Worm (Caenorhabditis elegans) whole organism, L4 larva: ENCODE results near the gene spp-24.

ENCODE experiments used
- F26F4.8 ChIP-seq: fragments of 200-800 bp; sonication (Bioruptor generic); conservative IDR thresholded peaks from 2 replicates; pipeline ENCODE4 v1.3.6; 2022; ENCODE audit warnings: missing genetic modification characterization, missing compliant biosample characterization
- R02D3.7 ChIP-seq: fragments of 150-350 bp; sonication (generic microtip); optimal IDR thresholded peaks from 3 replicates; lab custom pipeline; 2014; ENCODE audit warnings: missing biosample characterization, missing genetic modification characterization
- Y75B8A.6 ChIP-seq: fragments of 200-800 bp; sonication (Bioruptor generic); IDR thresholded peaks from 2 replicates; pipeline ENCODE4 v1.3.6; 2022; ENCODE audit warnings: missing genetic modification reagents, missing genetic modification characterization, missing compliant biosample characterization
- ZK546.5 ChIP-seq, 2 experiments: sonication (generic microtip); optimal IDR thresholded peaks; 2 replicates each; lab custom pipeline; 2017; ENCODE audit warnings: missing biosample characterization in 2 of 2, missing genetic modification characterization in 2 of 2
- ama-1 ChIP-seq: fragments of 150-350 bp; optimal IDR thresholded peaks from 2 replicates; lab custom pipeline; 2014; ENCODE audit warnings: inconsistent platforms, mixed read lengths
- arid-1 ChIP-seq: fragments of 200-800 bp; sonication (Bioruptor generic); conservative IDR thresholded peaks from 2 replicates; pipeline ENCODE4 v1.3.6; 2022; ENCODE audit warnings: missing genetic modification reagents, missing genetic modification characterization, missing compliant biosample characterization
- cey-2 ChIP-seq: sonication (generic microtip); optimal IDR thresholded peaks from 3 replicates; lab custom pipeline; 2017; ENCODE audit warnings: missing genetic modification characterization, mild to moderate bottlenecking, missing compliant biosample characterization, antibody characterized with exemption, borderline replicate concordance; ENCODE audit not compliant: insufficient read depth
- ctbp-1 ChIP-seq: fragments of 200-800 bp; sonication (Bioruptor generic); IDR thresholded peaks from 2 replicates; pipeline ENCODE4 v1.3.6; 2022; ENCODE audit warnings: missing genetic modification reagents, missing genetic modification characterization, missing compliant biosample characterization
- daf-12 ChIP-seq: fragments of 150-350 bp; optimal IDR thresholded peaks from 2 replicates; lab custom pipeline; 2014; ENCODE audit warnings: missing biosample characterization, missing genetic modification reagents, missing genetic modification characterization
- daf-16 ChIP-seq, 3 experiments: sonication (generic microtip); optimal IDR thresholded peaks; 2 replicates each; lab custom pipeline; 2016 to 2017; ENCODE audit warnings: missing genetic modification characterization in 3 of 3, missing genetic modification reagents in 3 of 3, mild to moderate bottlenecking in 2 of 3, missing compliant biosample characterization in 2 of 3, missing biosample characterization in 1 of 3, moderate library complexity in 1 of 3
- dmd-9 ChIP-seq: fragments of 200-800 bp; sonication (Bioruptor generic); IDR thresholded peaks from 2 replicates; pipeline ENCODE4 v1.3.6; 2022; ENCODE audit warnings: missing genetic modification reagents, missing genetic modification characterization, missing compliant biosample characterization
- dve-1 ChIP-seq: sonication (generic microtip); optimal IDR thresholded peaks from 2 replicates; lab custom pipeline; 2017; ENCODE audit warnings: antibody characterized with exemption, mild to moderate bottlenecking, missing genetic modification characterization, missing compliant biosample characterization; ENCODE audit not compliant: insufficient read depth
- egl-27 ChIP-seq: sonication (generic microtip); optimal IDR thresholded peaks from 3 replicates; lab custom pipeline; 2017; ENCODE audit warnings: missing biosample characterization, missing genetic modification reagents, missing genetic modification characterization
- egl-43 ChIP-seq: fragments of 200-800 bp; sonication (Bioruptor generic); IDR thresholded peaks from 2 replicates; pipeline ENCODE4 v1.3.6; 2022; ENCODE audit warnings: missing genetic modification reagents, missing genetic modification characterization, missing compliant biosample characterization
- gei-8 ChIP-seq: fragments of 200-800 bp; sonication (Bioruptor generic); optimal IDR thresholded peaks from 2 replicates; lab custom pipeline; 2018; ENCODE audit warnings: mild to moderate bottlenecking, missing genetic modification characterization, missing compliant biosample characterization
- hlh-11 ChIP-seq: fragments of 200-800 bp; sonication (Bioruptor generic); optimal IDR thresholded peaks from 2 replicates; lab custom pipeline; 2018; ENCODE audit warnings: mild to moderate bottlenecking, missing genetic modification characterization, missing compliant biosample characterization
- hlh-30 ChIP-seq: sonication (generic microtip); optimal IDR thresholded peaks from 2 replicates; lab custom pipeline; 2017; ENCODE audit warnings: antibody characterized with exemption, mild to moderate bottlenecking, missing genetic modification characterization, missing compliant biosample characterization; ENCODE audit not compliant: insufficient read depth
- hmg-1.1 ChIP-seq: fragments of 200-800 bp; sonication (Bioruptor generic); IDR thresholded peaks from 2 replicates; pipeline ENCODE4 v1.3.6; 2022; ENCODE audit warnings: missing genetic modification reagents, missing genetic modification characterization, missing compliant biosample characterization
- jun-1 ChIP-seq: fragments of 150-350 bp; optimal IDR thresholded peaks from 2 replicates; lab custom pipeline; 2014; ENCODE audit warnings: missing biosample characterization, missing genetic modification reagents, missing genetic modification characterization
- lin-1 ChIP-seq: fragments of 200-800 bp; sonication (Bioruptor generic); IDR thresholded peaks from 2 replicates; pipeline ENCODE4 v1.3.6; 2022; ENCODE audit warnings: missing genetic modification reagents, missing genetic modification characterization, missing compliant biosample characterization
- lin-15B ChIP-seq: fragments of 150-350 bp; sonication (generic microtip); optimal IDR thresholded peaks from 3 replicates; lab custom pipeline; 2014; ENCODE audit warnings: missing biosample characterization, missing genetic modification characterization
- lin-29 ChIP-seq: fragments of 200-800 bp; sonication (Bioruptor generic); IDR thresholded peaks from 2 replicates; pipeline ENCODE4 v1.3.6; 2022; ENCODE audit warnings: missing genetic modification reagents, missing genetic modification characterization, missing compliant biosample characterization
- lin-38 ChIP-seq: fragments of 200-800 bp; sonication (Bioruptor generic); IDR thresholded peaks from 2 replicates; pipeline ENCODE4 v1.3.6; 2022; ENCODE audit warnings: missing genetic modification reagents, missing genetic modification characterization, missing compliant biosample characterization
- lin-39 ChIP-seq: fragments of 150-350 bp; optimal IDR thresholded peaks from 2 replicates; lab custom pipeline; 2014; ENCODE audit warnings: missing biosample characterization, missing genetic modification reagents, missing genetic modification characterization
- lsy-2 ChIP-seq, 2 experiments: fragments of 150-350 bp in 1 of 2; sonication (generic microtip) in 1 of 2; optimal IDR thresholded peaks; 2 replicates each; lab custom pipeline; 2014 to 2017; ENCODE audit warnings: missing biosample characterization in 2 of 2, missing genetic modification characterization in 2 of 2
- mdl-1 ChIP-seq, 2 experiments: fragments of 150-350 bp in 1 of 2; sonication (generic microtip) in 1 of 2; optimal IDR thresholded peaks; 2 replicates each; lab custom pipeline; 2014 to 2017; ENCODE audit warnings: missing biosample characterization in 2 of 2, missing genetic modification characterization in 2 of 2
- mes-2 ChIP-seq: sonication (generic microtip); optimal IDR thresholded peaks from 2 replicates; lab custom pipeline; 2016; ENCODE audit warnings: missing genotype, mild to moderate bottlenecking, missing genetic modification characterization, missing compliant biosample characterization; ENCODE audit not compliant: poor library complexity, severe bottlenecking
- mxl-2 ChIP-seq: fragments of 200-800 bp; sonication (Bioruptor generic); conservative IDR thresholded peaks from 2 replicates; pipeline ENCODE4 v1.3.6; 2022; ENCODE audit warnings: missing genetic modification reagents, missing genetic modification characterization, missing compliant biosample characterization
- mxl-3 ChIP-seq: fragments of 200-800 bp; sonication (Bioruptor generic); optimal IDR thresholded peaks from 2 replicates; lab custom pipeline; 2018; ENCODE audit warnings: mild to moderate bottlenecking, missing genetic modification characterization, missing compliant biosample characterization
- nhr-10 ChIP-seq: fragments of 150-350 bp; optimal IDR thresholded peaks from 2 replicates; lab custom pipeline; 2014; ENCODE audit warnings: missing biosample characterization, missing genetic modification characterization
- nhr-111 ChIP-seq: fragments of 200-800 bp; sonication (Bioruptor generic); optimal IDR thresholded peaks from 2 replicates; lab custom pipeline; 2018; ENCODE audit warnings: mild to moderate bottlenecking, missing genetic modification characterization, missing compliant biosample characterization
- nhr-237 ChIP-seq: sonication (generic microtip); optimal IDR thresholded peaks from 2 replicates; lab custom pipeline; 2017; ENCODE audit warnings: missing biosample characterization, missing genetic modification characterization
- nhr-48 ChIP-seq: sonication (generic microtip); optimal IDR thresholded peaks from 2 replicates; lab custom pipeline; 2016; ENCODE audit warnings: mild to moderate bottlenecking, missing genetic modification characterization, missing compliant biosample characterization
- nhr-6 ChIP-seq: fragments of 150-350 bp; optimal IDR thresholded peaks from 2 replicates; lab custom pipeline; 2014; ENCODE audit warnings: missing biosample characterization, missing genetic modification characterization
- nhr-76 ChIP-seq: fragments of 150-350 bp; optimal IDR thresholded peaks from 2 replicates; lab custom pipeline; 2014; ENCODE audit warnings: missing biosample characterization, missing genetic modification characterization
- nhr-77 ChIP-seq: fragments of 150-350 bp; optimal IDR thresholded peaks from 2 replicates; lab custom pipeline; 2014; ENCODE audit warnings: missing biosample characterization, missing genetic modification characterization
- php-3 ChIP-seq: fragments of 200-800 bp; sonication (Bioruptor generic); IDR thresholded peaks from 2 replicates; pipeline ENCODE4 v1.3.6; 2022; ENCODE audit warnings: missing genetic modification reagents, missing genetic modification characterization, missing compliant biosample characterization
- rbr-2 ChIP-seq: sonication (generic microtip); optimal IDR thresholded peaks from 2 replicates; lab custom pipeline; 2016; ENCODE audit warnings: missing genotype, missing genetic modification characterization, missing compliant biosample characterization
- set-16 ChIP-seq: fragments of 200-800 bp; sonication (Bioruptor generic); IDR thresholded peaks from 2 replicates; pipeline ENCODE4 v1.3.6; 2022; ENCODE audit warnings: missing genetic modification reagents, missing genetic modification characterization, missing compliant biosample characterization
- skn-1 ChIP-seq: fragments of 150-350 bp; optimal IDR thresholded peaks from 2 replicates; lab custom pipeline; 2014; ENCODE audit warnings: missing biosample characterization, missing genetic modification characterization
- snpc-1.2 ChIP-seq: fragments of 200-800 bp; sonication (Bioruptor generic); IDR thresholded peaks from 2 replicates; pipeline ENCODE4 v1.3.6; 2022; ENCODE audit warnings: missing genetic modification reagents, missing genetic modification characterization, missing compliant biosample characterization
- snpc-4 ChIP-seq: fragments of 150-350 bp; optimal IDR thresholded peaks from 2 replicates; lab custom pipeline; 2014; ENCODE audit warnings: missing biosample characterization, missing genetic modification characterization
- spr-1 ChIP-seq: sonication (generic microtip); optimal IDR thresholded peaks from 2 replicates; lab custom pipeline; 2016; ENCODE audit warnings: mild to moderate bottlenecking, missing genetic modification characterization, missing compliant biosample characterization
- unc-130 ChIP-seq: sonication (generic microtip); optimal IDR thresholded peaks from 2 replicates; lab custom pipeline; 2016; ENCODE audit warnings: missing genetic modification reagents, missing genetic modification characterization, missing compliant biosample characterization
- unc-62 ChIP-seq, 3 experiments: fragments of 150-350 bp in 1 of 3; sonication (generic microtip); optimal IDR thresholded peaks in 2 of 3; peaks in 1 of 3; 1 replicate in 1 of 3; 2 replicates in 2 of 3; lab custom pipeline; 2014 to 2017; ENCODE audit warnings: missing biosample characterization in 3 of 3, missing genetic modification characterization in 3 of 3, missing genetic modification reagents in 3 of 3, missing genotype in 1 of 3
- zfp-3 ChIP-seq: fragments of 200-800 bp; sonication (Bioruptor generic); conservative IDR thresholded peaks from 2 replicates; pipeline ENCODE4 v1.3.6; 2022; ENCODE audit warnings: missing genetic modification reagents, missing genetic modification characterization, missing compliant biosample characterization
- zip-11 ChIP-seq: fragments of 200-800 bp; sonication (Bioruptor generic); IDR thresholded peaks from 2 replicates; pipeline ENCODE4 v1.3.6; 2022; ENCODE audit warnings: missing genetic modification characterization, missing compliant biosample characterization
- zip-2 ChIP-seq: fragments of 150-350 bp; optimal IDR thresholded peaks from 2 replicates; lab custom pipeline; 2014; ENCODE audit warnings: missing biosample characterization, missing genetic modification characterization
- ztf-11 ChIP-seq: fragments of 150-350 bp; optimal IDR thresholded peaks from 2 replicates; lab custom pipeline; 2014; ENCODE audit warnings: missing biosample characterization, missing genetic modification characterization
- ztf-7 ChIP-seq: fragments of 150-350 bp; optimal IDR thresholded peaks from 2 replicates; lab custom pipeline; 2014; ENCODE audit warnings: missing biosample characterization, missing genetic modification characterization

spp-24 gene

DNA sequence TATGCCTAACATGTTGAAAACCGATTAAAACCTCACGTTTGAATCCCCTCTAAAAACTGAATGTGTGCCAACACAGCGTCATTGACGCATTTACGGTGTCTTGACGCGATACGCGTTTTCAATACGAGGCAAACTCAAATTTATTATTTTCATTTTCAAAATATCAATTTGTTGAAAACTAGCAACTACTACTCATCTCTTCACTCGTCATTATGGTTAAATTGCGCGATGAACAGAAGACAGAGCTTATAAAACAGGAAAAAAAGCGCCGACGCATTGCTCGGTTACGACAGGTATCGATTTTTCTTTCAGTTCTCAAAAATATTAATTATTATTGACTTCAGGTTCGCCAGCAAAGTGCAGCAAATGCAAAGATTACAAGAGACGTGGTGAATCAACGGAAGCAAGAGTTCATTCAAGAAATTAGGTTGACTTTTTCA is 14.8 kb downstream of the spp-24 start, which contains the start of gene enee-1 (continued):
- TF ChIP-seq arid-1 (GFP tag; lab: Robert Waterston, UW): peak; percentile 52
- TF ChIP-seq zfp-3 (GFP tag; lab: Robert Waterston, UW): no peak
- peak; percentile 93 for TF ChIP-seq nhr-6 (tag; lab: Kevin White, UChicago)
- TF ChIP-seq nhr-76 (tag; lab: Kevin White, UChicago): no peak
- no peak for TF ChIP-seq daf-16 (GFP tag; optimal IDR thresholded peaks at IDR 0.05; lab: Kevin White, UChicago)
- TF ChIP-seq daf-16 (tag; optimal IDR thresholded peaks at IDR 0.05; lab: Kevin White, UChicago): peak; percentile 36
- no peak for TF ChIP-seq snpc-1.2 (GFP tag; lab: Robert Waterston, UW)
- peak; percentile 50; the same call in 1 of the 2 replicates for TF ChIP-seq lin-29 (GFP tag; lab: Robert Waterston, UW)
- TF ChIP-seq ZK546.5 (tag; optimal IDR thresholded peaks at IDR 0.05; lab: Kevin White, UChicago): no peak
- TF ChIP-seq skn-1 (tag; lab: Kevin White, UChicago): no peak
- TF ChIP-seq egl-27 (tag; lab: Kevin White, UChicago): no peak
- peak; percentile 29 for TF ChIP-seq mxl-3 (GFP tag; lab: Kevin White, UChicago)
- TF ChIP-seq F26F4.8 (GFP tag; lab: Robert Waterston, UW): no peak
- TF ChIP-seq hlh-11 (tag; lab: Kevin White, UChicago): peak; percentile 65
- peak; percentile 90 for TF ChIP-seq mes-2 (tag; lab: Kevin White, UChicago)
- peak; percentile 70 for TF ChIP-seq zip-2 (tag; lab: Kevin White, UChicago)
- TF ChIP-seq R02D3.7: no peak
- no peak for TF ChIP-seq daf-12
- peak; percentile 42 to 89 for TF ChIP-seq lsy-2 (tag; optimal IDR thresholded peaks at IDR 0.05; lab: Kevin White, UChicago)
- TF ChIP-seq jun-1 (tag; lab: Kevin White, UChicago): peak; percentile 74
- peak; percentile 72 for TF ChIP-seq rbr-2 (tag; lab: Kevin White, UChicago)
- TF ChIP-seq spr-1: peak; percentile 83
- TF ChIP-seq unc-130 (GFP tag; lab: Kevin White, UChicago): no peak
- peak; percentile 92 for TF ChIP-seq dve-1 (tag; lab: Kevin White, UChicago)
- 0 out of 2 replicates have a peak, but pooled peaks have one; percentile 6 for TF ChIP-seq php-3
- TF ChIP-seq nhr-237 (tag; lab: Kevin White, UChicago): no peak
- TF ChIP-seq set-16 (GFP tag; lab: Robert Waterston, UW): no peak
- TF ChIP-seq hlh-30: peak; percentile 76
- no peak for TF ChIP-seq cey-2 (tag; lab: Kevin White, UChicago)
- TF ChIP-seq lin-1 (GFP tag; lab: Robert Waterston, UW): no peak
- no peak for TF ChIP-seq zip-11
- peak in 1 of 2 experiments; percentile 18 for TF ChIP-seq mdl-1 (tag; optimal IDR thresholded peaks at IDR 0.05; lab: Kevin White, UChicago)
- TF ChIP-seq ama-1 (lab: Kevin White, UChicago): peak; percentile 90
- no peak for TF ChIP-seq mxl-2 (GFP tag; lab: Robert Waterston, UW)
- TF ChIP-seq lin-38 (GFP tag; lab: Robert Waterston, UW): peak; percentile 83
- no peak for TF ChIP-seq nhr-111 (GFP tag; lab: Kevin White, UChicago)
- TF ChIP-seq lin-39 (tag; lab: Kevin White, UChicago): no peak
- TF ChIP-seq egl-43 (GFP tag; lab: Robert Waterston, UW): no peak
- TF ChIP-seq lin-15B (tag; lab: Kevin White, UChicago): no peak
- TF ChIP-seq gei-8 (GFP tag; lab: Kevin White, UChicago): no peak
- TF ChIP-seq dmd-9: no peak
- TF ChIP-seq hmg-1.1: peak; percentile 75
- peak in 1 of 2 experiments; percentile 92 for TF ChIP-seq unc-62 (GFP tag; optimal IDR thresholded peaks at IDR 0.05 in 1 of 2; lab: Kevin White, UChicago)
- no peak for TF ChIP-seq unc-62 (tag; optimal IDR thresholded peaks at IDR 0.05; lab: Kevin White, UChicago)
- TF ChIP-seq nhr-48: peak; percentile 36
- no peak for TF ChIP-seq nhr-10 (tag; lab: Kevin White, UChicago)
- peak; percentile 65 for TF ChIP-seq ztf-7 (tag; lab: Kevin White, UChicago)
- no peak for TF ChIP-seq Y75B8A.6 (GFP tag; lab: Robert Waterston, UW)
- TF ChIP-seq snpc-4 (tag; lab: Kevin White, UChicago): no peak
- TF ChIP-seq ctbp-1 (GFP tag; lab: Robert Waterston, UW): peak; percentile 39; the same call in 1 of the 2 replicates
- TF ChIP-seq nhr-77 (tag; lab: Kevin White, UChicago): peak; percentile 56
- TF ChIP-seq ztf-11 (tag; lab: Kevin White, UChicago): no peak
